Worm (Caenorhabditis elegans) whole organism, young adult: ENCODE measurements around the gene crn-7.

Experiments
- B0035.1 ChIP-seq: sonication (generic microtip); optimal IDR thresholded peaks from 2 replicates; lab custom pipeline; 2016; ENCODE audit warnings: missing genetic modification characterization, mild to moderate bottlenecking, missing compliant biosample characterization, missing genotype, missing genetic modification reagents
- C06A6.2 ChIP-seq: fragments of 200-800 bp; sonication (Bioruptor generic); conservative IDR thresholded peaks from 2 replicates; pipeline ENCODE4 v1.3.6; 2022; ENCODE audit warnings: missing genetic modification characterization, missing compliant biosample characterization
- F49E8.2 ChIP-seq: sonication (generic microtip); optimal IDR thresholded peaks from 3 replicates; lab custom pipeline; 2017; ENCODE audit warnings: missing genetic modification characterization, mild to moderate bottlenecking, missing compliant biosample characterization, antibody characterized with exemption, moderate library complexity; ENCODE audit not compliant: insufficient read depth
- efl-1 ChIP-seq: fragments of 150-350 bp; optimal IDR thresholded peaks from 2 replicates; lab custom pipeline; 2014; ENCODE audit warnings: missing biosample characterization, missing genetic modification reagents, missing genetic modification characterization
- him-1 ChIP-seq: sonication (generic microtip); optimal IDR thresholded peaks from 2 replicates; lab custom pipeline; 2016; ENCODE audit warnings: missing genotype, missing genetic modification reagents, missing genetic modification characterization, missing compliant biosample characterization
- hlh-12 ChIP-seq: sonication (generic microtip); optimal IDR thresholded peaks from 2 replicates; lab custom pipeline; 2016; ENCODE audit warnings: missing genetic modification characterization, missing compliant biosample characterization
- nfya-1 ChIP-seq: sonication (generic microtip); optimal IDR thresholded peaks from 2 replicates; lab custom pipeline; 2017; ENCODE audit warnings: antibody characterized with exemption, missing compliant biosample characterization, missing genetic modification characterization, borderline replicate concordance; ENCODE audit not compliant: insufficient read depth
- nhr-179 ChIP-seq: sonication (generic microtip); optimal IDR thresholded peaks from 2 replicates; lab custom pipeline; 2016; ENCODE audit warnings: mild to moderate bottlenecking, missing genetic modification characterization, missing compliant biosample characterization
- pha-4 ChIP-seq: fragments of 150-350 bp; sonication (generic microtip); optimal IDR thresholded peaks from 2 replicates; lab custom pipeline; 2014; ENCODE audit warnings: missing biosample characterization, missing genetic modification reagents, missing genetic modification characterization
- tbp1 ChIP-seq: fragments of 200-800 bp; sonication (Bioruptor generic); optimal IDR thresholded peaks from 2 replicates; lab custom pipeline; 2018; ENCODE audit warnings: mild to moderate bottlenecking, missing genetic modification characterization, missing compliant biosample characterization
- unc-62 ChIP-seq: fragments of 150-350 bp; optimal IDR thresholded peaks from 2 replicates; lab custom pipeline; 2014; ENCODE audit warnings: missing biosample characterization, missing genetic modification reagents, missing genetic modification characterization

DNA sequence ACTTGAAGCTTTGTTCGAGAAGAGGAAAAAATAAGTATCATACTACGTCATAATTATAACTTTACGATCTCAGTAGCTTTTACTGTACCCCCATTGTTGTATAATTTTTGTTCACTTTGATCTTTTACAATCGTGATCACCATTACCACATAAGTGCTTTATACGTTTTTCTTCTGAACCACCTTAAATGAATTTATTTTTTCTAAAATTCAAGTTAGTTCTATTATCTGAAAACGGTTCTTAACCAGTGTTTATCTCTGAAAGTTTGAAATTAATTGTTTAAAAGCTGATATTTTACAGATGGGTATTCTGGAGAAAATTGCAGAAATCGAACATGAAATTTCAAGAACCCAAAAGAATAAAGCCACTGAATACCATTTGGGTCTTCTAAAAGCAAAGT lies 22.7 kb upstream of the crn-7 start, which contains the start of gene C02F5.3:
- TF ChIP-seq hlh-12 (no peak), nfya-1 (tag; lab: Kevin White, UChicago) (no peak), C06A6.2 (no peak), unc-62 (GFP tag; lab: Kevin White, UChicago) (no peak), tbp1 (GFP tag; lab: Kevin White, UChicago) (no peak), nhr-179 (tag; lab: Kevin White, UChicago) (no peak), B0035.1 (no peak), him-1 (tag; lab: Kevin White, UChicago) (no peak), efl-1 (GFP tag; lab: Kevin White, UChicago) (no peak), pha-4 (no peak), F49E8.2 (tag; lab: Kevin White, UChicago) (no peak)
